Worm (Caenorhabditis elegans): ENCODE results near the gene nmy-1.

- TF ChIP-seq tbx-2 (tag; optimal IDR thresholded peaks at IDR 0.05) = no peak
- TF ChIP-seq F13H6.1 (tag; optimal IDR thresholded peaks at IDR 0.05) = no peak
- TF ChIP-seq elt-2 (tag; optimal IDR thresholded peaks at IDR 0.05) = no peak
- no peak for TF ChIP-seq sox-4 (tag; optimal IDR thresholded peaks at IDR 0.05)
- TF ChIP-seq pag-3 (tag; optimal IDR thresholded peaks at IDR 0.05; ENCODE audit: borderline replicate concordance) = no peak
- TF ChIP-seq nfya-1 (tag; optimal IDR thresholded peaks at IDR 0.05) = no peak
- no peak for TF ChIP-seq ama-1 (optimal IDR thresholded peaks at IDR 0.05)
- TF ChIP-seq pha-4 (tag; optimal IDR thresholded peaks at IDR 0.05) = no peak
- TF ChIP-seq dve-1 (tag; optimal IDR thresholded peaks at IDR 0.05) = no peak
- TF ChIP-seq odd-2 (tag; optimal IDR thresholded peaks at IDR 0.05) = no peak
- TF ChIP-seq ref-2 (tag; optimal IDR thresholded peaks at IDR 0.05) = no peak
- TF ChIP-seq nhr-11 (tag; optimal IDR thresholded peaks at IDR 0.05) = no peak
Measured at ce11 chrX:2950234-2950633, 40.9 kb downstream of the nmy-1 start.
